Fruit fly (Drosophila melanogaster): ENCODE measurements around the gene Tango6.

Tango6 gene

dm6 chr2L:18936056-18936455 lies 32.8 kb upstream of the Tango6 start (continued):
- TF ChIP-seq CG15011 (GFP tag; optimal IDR thresholded peaks at IDR 0.05) (no peak), CG7357 (GFP tag; IDR thresholded peaks at IDR 0.05) (no peak), Dbx (GFP tag; IDR thresholded peaks at IDR 0.05) (no peak), Xrp1 (GFP tag; IDR thresholded peaks at IDR 0.05) (0 out of 2 replicates have a peak, but pooled peaks have one; percentile 16), sr (GFP tag; IDR thresholded peaks at IDR 0.05) (peak; percentile 43; the same call in 1 of the 3 replicates), CG11247 (GFP tag; IDR thresholded peaks at IDR 0.05) (peak; percentile 36; the same call in 1 of the 2 replicates), tgo (GFP tag; IDR thresholded peaks at IDR 0.05) (no peak), gfzf (GFP tag; optimal IDR thresholded peaks at IDR 0.05) (no peak), Stat92E (GFP tag; optimal IDR thresholded peaks at IDR 0.05) (no peak), CG15514 (GFP tag; optimal IDR thresholded peaks at IDR 0.05) (no peak), twi (tag; optimal IDR thresholded peaks at IDR 0.05) (peak; percentile 9), Trl (optimal IDR thresholded peaks at IDR 0.05) (no peak), Trl (GFP tag; optimal IDR thresholded peaks at IDR 0.05) (no peak), CG17612 (GFP tag; IDR thresholded peaks at IDR 0.05) (no peak), nerfin-2 (GFP tag; IDR thresholded peaks at IDR 0.05; ENCODE audit: partially characterized antibody) (no peak), NFAT (GFP tag; IDR thresholded peaks at IDR 0.05) (no peak), CG13775 (GFP tag; optimal IDR thresholded peaks at IDR 0.05) (no peak), HLH4C (GFP tag; IDR thresholded peaks at IDR 0.05; ENCODE audit: partially characterized antibody) (no peak), fd64A (GFP tag; optimal IDR thresholded peaks at IDR 0.05) (no peak), CG12942 (GFP tag; optimal IDR thresholded peaks at IDR 0.05) (no peak), row (GFP tag; IDR thresholded peaks at IDR 0.05) (no peak; the same call in 2 of the 3 replicates), wor (GFP tag; IDR thresholded peaks at IDR 0.05) (no peak), bcd (GFP tag; optimal IDR thresholded peaks at IDR 0.05) (no peak), D19B (GFP tag; optimal IDR thresholded peaks at IDR 0.05) (no peak), CG15479 (GFP tag; optimal IDR thresholded peaks at IDR 0.05) (no peak), ara (GFP tag; IDR thresholded peaks at IDR 0.05) (no peak), h (optimal IDR thresholded peaks at IDR 0.05) (no peak), CG8281 (tag; optimal IDR thresholded peaks at IDR 0.05) (no peak), org-1 (GFP tag; optimal IDR thresholded peaks at IDR 0.05) (no peak), CG5180 (GFP tag; optimal IDR thresholded peaks at IDR 0.05) (no peak), CG33557 (GFP tag; optimal IDR thresholded peaks at IDR 0.05) (peak; percentile 1), MBD-R2 (GFP tag; IDR thresholded peaks at IDR 0.05) (peak; percentile 25; the same call in 1 of the 2 replicates), Ets97D (GFP tag; optimal IDR thresholded peaks at IDR 0.05) (peak; percentile 1), CG17829 (tag; optimal IDR thresholded peaks at IDR 0.05) (peak; percentile 30), Dp (GFP tag; optimal IDR thresholded peaks at IDR 0.05) (no peak), CG34422 (GFP tag; IDR thresholded peaks at IDR 0.05) (peak; percentile 74; the same call in 1 of the 3 replicates), ap (GFP tag; IDR thresholded peaks at IDR 0.05) (no peak), ci (GFP tag; IDR thresholded peaks at IDR 0.05) (peak; percentile 81), CG16813 (GFP tag; IDR thresholded peaks at IDR 0.05; ENCODE audit: partially characterized antibody) (0 out of 3 replicates have a peak, but pooled peaks have one; percentile 8), CG6765 (GFP tag; optimal IDR thresholded peaks at IDR 0.05) (no peak), CG8478 (optimal IDR thresholded peaks at IDR 0.05) (peak; percentile 92), Dfd (GFP tag; optimal IDR thresholded peaks at IDR 0.05) (no peak), CG10147 (GFP tag; optimal IDR thresholded peaks at IDR 0.05) (no peak), Sry-δ (GFP tag; optimal IDR thresholded peaks at IDR 0.05) (no peak), sim (GFP tag; IDR thresholded peaks at IDR 0.05) (no peak), cad (GFP tag; optimal IDR thresholded peaks at IDR 0.05) (peak; percentile 49), HLH54F (GFP tag; optimal IDR thresholded peaks at IDR 0.05) (no peak), trh (GFP tag; optimal IDR thresholded peaks at IDR 0.05) (no peak), CG18764 (GFP tag; optimal IDR thresholded peaks at IDR 0.05) (no peak), tna (GFP tag; IDR thresholded peaks at IDR 0.05; ENCODE audit: partially characterized antibody) (peak; percentile 58; the same call in 1 of the 2 replicates), chm (GFP tag; IDR thresholded peaks at IDR 0.05) (peak; percentile 58; the same call in 1 of the 2 replicates), CG4328 (GFP tag; optimal IDR thresholded peaks at IDR 0.05) (no peak)
